Worm (Caenorhabditis elegans) whole organism, late embryonic: ENCODE results near the gene oig-2.
"Not testable (repeated sequence)": the region's sequence is repeated elsewhere in the genome, so short reads cannot be mapped to it uniquely, and the experiment has no call there.

Source experiments
- F13H6.1 ChIP-seq: sonication (generic microtip); optimal IDR thresholded peaks from 2 replicates; lab custom pipeline; 2016; ENCODE audit warnings: missing genetic modification characterization, missing compliant biosample characterization
- lin-11 ChIP-seq: fragments of 200-800 bp; sonication (Bioruptor generic); optimal IDR thresholded peaks from 2 replicates; lab custom pipeline; 2018; ENCODE audit warnings: mild to moderate bottlenecking, missing genetic modification characterization, missing compliant biosample characterization
- pat-9 ChIP-seq: fragments of 200-800 bp; sonication (Bioruptor generic); optimal IDR thresholded peaks from 2 replicates; lab custom pipeline; 2018; ENCODE audit warnings: mild to moderate bottlenecking, missing genetic modification characterization, moderate library complexity, missing compliant biosample characterization
- pha-2 ChIP-seq: sonication (generic microtip); optimal IDR thresholded peaks from 2 replicates; lab custom pipeline; 2017; ENCODE audit warnings: mild to moderate bottlenecking, missing genetic modification characterization, missing compliant biosample characterization
- pha-4 ChIP-seq: fragments of 150-350 bp; optimal IDR thresholded peaks from 2 replicates; lab custom pipeline; 2018; ENCODE audit warnings: missing biosample characterization, missing genetic modification reagents, missing genetic modification characterization
- pqm-1 ChIP-seq: sonication (generic microtip); optimal IDR thresholded peaks from 2 replicates; lab custom pipeline; 2016; ENCODE audit warnings: missing genetic modification characterization, missing compliant biosample characterization
- ztf-16 ChIP-seq: sonication (generic microtip); optimal IDR thresholded peaks from 2 replicates; lab custom pipeline; 2017; ENCODE audit warnings: missing genetic modification characterization, missing compliant biosample characterization

- not testable (repeated sequence) for TF ChIP-seq ztf-16 (tag; lab: Kevin White, UChicago); pat-9; pha-2 (tag; lab: Kevin White, UChicago); lin-11 (tag; lab: Kevin White, UChicago); pha-4 (tag; lab: Kevin White, UChicago); pqm-1; F13H6.1
Measured at ce11 chrII:13047106-13047505, 39.1 kb upstream of the oig-2 start, which contains the start of gene F42G4.7.
